Worm (Caenorhabditis elegans): Measurements from ENCODE around the gene nhr-40.

DNA sequence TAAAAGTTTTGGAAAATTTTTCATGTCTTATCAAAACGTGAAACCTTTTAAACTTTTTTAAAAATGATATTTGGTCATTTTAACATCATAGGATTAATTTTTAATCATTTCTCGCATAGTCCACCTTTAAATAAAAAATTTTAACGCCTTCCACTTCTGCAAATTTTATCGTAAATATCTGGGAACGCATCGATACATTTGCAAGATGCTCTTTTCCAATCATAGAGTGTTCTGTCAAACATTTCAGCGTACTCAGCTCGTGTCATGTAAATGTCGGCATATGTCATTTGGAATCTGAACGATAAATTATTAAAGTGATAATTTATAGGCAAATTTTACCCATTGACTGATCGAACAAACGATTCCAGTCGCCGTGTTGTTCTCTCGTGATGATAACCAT, 33.8 kb upstream of the nhr-40 start, which contains the start of gene F52H2.5:
- TF ChIP-seq Y55F3AM.14 (GFP tag; optimal IDR thresholded peaks at IDR 0.05) (no peak), lsy-2 (tag; optimal IDR thresholded peaks at IDR 0.05) (no peak), aly-2 (tag; optimal IDR thresholded peaks at IDR 0.05) (no peak)
